Fruit fly (Drosophila melanogaster): ENCODE results near the gene CG9541.

The CG9541 gene

DNA sequence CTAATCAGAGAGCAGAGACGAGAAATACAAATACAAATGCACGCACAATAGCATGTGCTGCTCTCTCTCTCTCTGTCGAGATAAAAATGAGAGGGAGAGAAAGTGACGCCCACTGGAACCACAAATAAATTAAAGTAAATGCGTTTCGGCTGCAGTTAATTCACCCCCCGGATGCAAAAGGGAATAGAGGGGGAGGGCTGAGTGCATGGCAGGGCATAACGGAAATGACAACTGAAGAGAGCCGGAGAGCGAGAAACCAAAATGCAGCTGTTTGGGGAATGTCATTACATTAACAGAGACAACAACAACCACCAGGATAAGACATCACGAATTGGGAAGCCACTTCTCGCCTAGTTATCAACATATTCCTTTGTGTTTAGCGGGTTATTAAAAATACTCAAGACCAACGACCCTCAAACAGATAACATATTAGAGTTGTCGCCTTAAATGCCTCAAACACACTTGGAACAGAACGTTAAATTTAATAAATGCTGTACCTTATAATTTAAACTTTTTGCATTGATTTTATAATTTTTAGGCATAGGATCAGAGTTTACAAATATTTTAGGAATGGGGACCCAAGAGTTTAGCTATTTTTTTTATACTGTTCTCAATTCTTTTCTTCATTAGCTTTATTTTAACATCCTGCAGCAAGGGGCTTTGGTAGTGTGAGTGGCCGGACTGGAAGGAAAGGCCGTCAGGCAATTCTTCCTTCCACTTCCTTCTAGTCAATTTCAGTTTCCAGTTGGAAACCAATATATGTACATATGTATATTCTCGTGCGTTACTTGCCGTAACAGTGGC, 25.1 kb downstream of the CG9541 start (continued):
- TF ChIP-seq da (GFP tag; optimal IDR thresholded peaks at IDR 0.05) (no peak), Bgb (GFP tag; IDR thresholded peaks at IDR 0.05; ENCODE audit: partially characterized antibody) (no peak), pnt (GFP tag; optimal IDR thresholded peaks at IDR 0.05) (no peak), CG5180 (GFP tag; optimal IDR thresholded peaks at IDR 0.05) (no peak), zfh1 (GFP tag; IDR thresholded peaks at IDR 0.05) (no peak), CrebB (tag; optimal IDR thresholded peaks at IDR 0.05) (no peak), Bdp1 (GFP tag; optimal IDR thresholded peaks at IDR 0.05) (no peak), CG1529 (GFP tag; optimal IDR thresholded peaks at IDR 0.05) (no peak), CG10654 (GFP tag; optimal IDR thresholded peaks at IDR 0.05) (no peak), crp (GFP tag; optimal IDR thresholded peaks at IDR 0.05) (no peak), pan (optimal IDR thresholded peaks at IDR 0.05) (no peak), pan (GFP tag; optimal IDR thresholded peaks at IDR 0.05 in 1 of 2, IDR thresholded peaks at IDR 0.05 in 1 of 2) (no peak), CG3726 (GFP tag; IDR thresholded peaks at IDR 0.05) (no peak), wek (GFP tag; optimal IDR thresholded peaks at IDR 0.05) (no peak), al (GFP tag; IDR thresholded peaks at IDR 0.05) (no peak), Nf-YB (GFP tag; optimal IDR thresholded peaks at IDR 0.05) (no peak), CG2712 (tag; optimal IDR thresholded peaks at IDR 0.05) (peak; percentile 11), ind (GFP tag; optimal IDR thresholded peaks at IDR 0.05) (no peak), Hmr (GFP tag; optimal IDR thresholded peaks at IDR 0.05) (no peak), CG10274 (GFP tag; optimal IDR thresholded peaks at IDR 0.05) (peak; percentile 95), Hmx (GFP tag; optimal IDR thresholded peaks at IDR 0.05) (no peak), CG10267 (tag; optimal IDR thresholded peaks at IDR 0.05) (peak; percentile 14), az2 (GFP tag; optimal IDR thresholded peaks at IDR 0.05) (no peak), Oli (tag; optimal IDR thresholded peaks at IDR 0.05) (no peak), cas (GFP tag; IDR thresholded peaks at IDR 0.05) (no peak), emc (GFP tag; optimal IDR thresholded peaks at IDR 0.05) (no peak), CG8924 (tag; optimal IDR thresholded peaks at IDR 0.05) (peak; percentile 31), Atf3 (GFP tag; optimal IDR thresholded peaks at IDR 0.05) (no peak), CG8359 (GFP tag; optimal IDR thresholded peaks at IDR 0.05; ENCODE audit: borderline replicate concordance) (no peak), Sin3A (optimal IDR thresholded peaks at IDR 0.05) (no peak), CG43689 (GFP tag; IDR thresholded peaks at IDR 0.05) (no peak), bbx (GFP tag; IDR thresholded peaks at IDR 0.05; ENCODE audit: partially characterized antibody) (no peak), CG30020 (tag; optimal IDR thresholded peaks at IDR 0.05) (no peak), fd102C (GFP tag; optimal IDR thresholded peaks at IDR 0.05) (no peak), CG8089 (GFP tag; optimal IDR thresholded peaks at IDR 0.05) (no peak), Dfd (GFP tag; optimal IDR thresholded peaks at IDR 0.05) (no peak), Spps (tag; optimal IDR thresholded peaks at IDR 0.05) (no peak), CG8944 (GFP tag; optimal IDR thresholded peaks at IDR 0.05) (no peak), CG3065 (GFP tag; optimal IDR thresholded peaks at IDR 0.05) (no peak), repo (GFP tag; optimal IDR thresholded peaks at IDR 0.05) (no peak), Meics (GFP tag; optimal IDR thresholded peaks at IDR 0.05) (no peak), B-H2 (GFP tag; optimal IDR thresholded peaks at IDR 0.05) (no peak), gsb-n (tag; optimal IDR thresholded peaks at IDR 0.05) (peak; percentile 70), CG16779 (GFP tag; IDR thresholded peaks at IDR 0.05) (no peak), tap (tag; optimal IDR thresholded peaks at IDR 0.05) (no peak), Dll (GFP tag; IDR thresholded peaks at IDR 0.05; ENCODE audit: partially characterized antibody) (no peak), CG6175 (GFP tag; IDR thresholded peaks at IDR 0.05) (no peak), CG10462 (GFP tag; optimal IDR thresholded peaks at IDR 0.05) (no peak), CG9817 (tag; optimal IDR thresholded peaks at IDR 0.05) (no peak), Dref (GFP tag; IDR thresholded peaks at IDR 0.05) (no peak), jumu (GFP tag; optimal IDR thresholded peaks at IDR 0.05) (no peak)

Data from whole organism, embryonic.